Worm (Caenorhabditis elegans): Measurements from ENCODE around the gene unc-80.

- no peak for TF ChIP-seq aly-2 (tag; optimal IDR thresholded peaks at IDR 0.05)
- TF ChIP-seq tbx-2 (tag; optimal IDR thresholded peaks at IDR 0.05), result no peak
Measured at ce11 chrV:20845524-20846208, 33.7 kb upstream of the unc-80 start, which contains the start of the genes F31D4.2 and fkb-6.

Measured in whole organism, L3 larva.